Fruit fly (Drosophila melanogaster) whole organism, adult: Measurements from ENCODE around the gene CG17124.
A peak's percentile ranks its signal among the peaks of the same experiment; 100 is the strongest.

Experiments
- CG11617 ChIP-seq: fragments of 200-800 bp; sonication (Bioruptor generic); optimal IDR thresholded peaks from 2 replicates; lab custom pipeline; 2017; ENCODE audit warnings: mild to moderate bottlenecking, missing biosample characterization, missing genetic modification reagents, missing genetic modification characterization
- CG14711 ChIP-seq: fragments of 200-800 bp; sonication (Bioruptor generic); optimal IDR thresholded peaks from 2 replicates; lab custom pipeline; 2018; ENCODE audit warnings: missing biosample characterization, mild to moderate bottlenecking, missing genetic modification characterization, moderate library complexity
- CG1620 ChIP-seq: fragments of 200-800 bp; sonication (Bioruptor generic); optimal IDR thresholded peaks from 2 replicates; lab custom pipeline; 2016; ENCODE audit warnings: missing biosample characterization, missing genetic modification characterization
- CG5204 ChIP-seq: fragments of 200-800 bp; sonication (Bioruptor generic); optimal IDR thresholded peaks from 2 replicates; lab custom pipeline; 2016; ENCODE audit warnings: missing biosample characterization, missing genetic modification characterization
- CG7045 ChIP-seq: fragments of 200-800 bp; sonication (Bioruptor generic); optimal IDR thresholded peaks from 2 replicates; lab custom pipeline; 2017; ENCODE audit warnings: missing biosample characterization, mild to moderate bottlenecking, missing genetic modification characterization
- CG7101 ChIP-seq: fragments of 200-800 bp; sonication (Bioruptor generic); optimal IDR thresholded peaks from 2 replicates; lab custom pipeline; 2018; ENCODE audit warnings: missing biosample characterization, mild to moderate bottlenecking, missing genetic modification characterization, moderate library complexity
- Crg-1 ChIP-seq: fragments of 200-800 bp; sonication (Bioruptor generic); optimal IDR thresholded peaks from 2 replicates; lab custom pipeline; 2016; ENCODE audit warnings: missing biosample characterization, missing genetic modification characterization
- Hr96 ChIP-seq: fragments of 200-800 bp; sonication (Bioruptor generic); optimal IDR thresholded peaks from 2 replicates; lab custom pipeline; 2016; ENCODE audit warnings: missing biosample characterization, missing genetic modification characterization
- cnc ChIP-seq, 2 experiments: fragments of >200 bp; optimal IDR thresholded peaks; 2 replicates each; lab custom pipeline; 2017
- pad ChIP-seq: fragments of 200-800 bp; sonication (Bioruptor generic); optimal IDR thresholded peaks from 3 replicates; lab custom pipeline; 2017; ENCODE audit warnings: missing biosample characterization, missing genetic modification characterization, mild to moderate bottlenecking, moderate library complexity, missing genetic modification reagents

DNA sequence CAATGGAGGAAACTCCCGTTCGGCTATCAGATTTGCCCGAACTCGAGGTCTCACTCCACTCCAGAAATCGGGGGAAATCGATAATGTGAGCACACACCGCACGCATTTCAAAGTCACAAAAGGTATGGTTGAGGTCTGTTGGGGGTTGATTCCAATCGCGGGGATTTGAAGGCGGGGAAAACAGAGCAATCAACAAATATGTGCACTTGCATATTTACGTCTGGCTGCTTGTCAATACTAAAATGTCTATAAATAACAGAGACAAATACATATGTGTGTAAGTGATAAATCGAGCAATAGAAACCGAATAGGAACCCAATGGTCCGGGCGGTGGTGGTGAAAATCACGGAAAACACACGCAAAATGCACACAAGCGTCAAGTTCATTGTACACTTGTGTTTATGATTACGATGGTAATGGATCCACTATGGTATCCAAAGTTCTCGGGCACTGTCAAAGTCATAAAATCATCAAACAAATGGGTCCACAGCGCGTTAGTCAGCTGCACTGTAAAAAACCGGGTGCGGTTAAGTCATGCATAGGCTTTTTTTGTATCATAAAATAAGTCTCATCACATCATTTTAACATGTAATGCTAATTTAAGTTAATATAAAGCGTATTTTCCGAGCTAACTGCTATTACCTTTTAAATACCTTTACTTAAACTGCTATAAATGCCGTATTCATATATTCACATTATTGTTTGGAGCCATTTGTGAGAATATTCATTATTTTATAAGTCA, 4.1 kb downstream of the CG17124 start:
- TF ChIP-seq Hr96 (GFP tag; lab: Kevin White, UChicago) = peak; percentile 48
- TF ChIP-seq CG1620 (GFP tag; lab: Kevin White, UChicago) = peak; percentile 9
- no peak for TF ChIP-seq CG14711 (tag; lab: Kevin White, UChicago)
- peak; percentile 11 for TF ChIP-seq Crg-1 (GFP tag; lab: Kevin White, UChicago)
- TF ChIP-seq CG7101 = peak; percentile 67
- TF ChIP-seq CG5204 (GFP tag; lab: Kevin White, UChicago) = peak; percentile 39
- no peak for TF ChIP-seq cnc (optimal IDR thresholded peaks at IDR 0.05; lab: Kevin White, UChicago)
- peak; percentile 19 for TF ChIP-seq CG7045
- peak; percentile 41 for TF ChIP-seq pad
- no peak for TF ChIP-seq CG11617 (GFP tag; lab: Kevin White, UChicago)
